Worm (Caenorhabditis elegans) whole organism, mixed stage, embryonic: ENCODE results near the gene arc-1.

Source experiments
- bed-3 ChIP-seq: fragments of 200-800 bp; sonication (Bioruptor generic); optimal IDR thresholded peaks from 3 replicates; lab custom pipeline; 2018; ENCODE audit warnings: mild to moderate bottlenecking, missing genetic modification characterization, moderate library complexity, missing compliant biosample characterization
- ceh-43 ChIP-seq: fragments of 200-800 bp; sonication (Bioruptor generic); optimal IDR thresholded peaks from 2 replicates; lab custom pipeline; 2018; ENCODE audit warnings: mild to moderate bottlenecking, missing genetic modification characterization, moderate library complexity, missing compliant biosample characterization
- ces-1 ChIP-seq: fragments of 150-350 bp; optimal IDR thresholded peaks from 2 replicates; lab custom pipeline; 2014; ENCODE audit warnings: missing biosample characterization, missing genetic modification reagents, missing genetic modification characterization
- elt-1 ChIP-seq: sonication (generic microtip); optimal IDR thresholded peaks from 2 replicates; lab custom pipeline; 2017; ENCODE audit warnings: missing genetic modification characterization, mild to moderate bottlenecking, missing compliant biosample characterization, antibody characterized with exemption, moderate library complexity, borderline replicate concordance; ENCODE audit not compliant: insufficient read depth
- sem-2 ChIP-seq: fragments of 200-800 bp; sonication (Bioruptor generic); optimal IDR thresholded peaks from 2 replicates; lab custom pipeline; 2018; ENCODE audit warnings: mild to moderate bottlenecking, missing genetic modification characterization, missing compliant biosample characterization
- unc-62 ChIP-seq: fragments of 150-350 bp; optimal IDR thresholded peaks from 2 replicates; lab custom pipeline; 2014; ENCODE audit warnings: missing biosample characterization, missing genetic modification reagents, missing genetic modification characterization
- ztf-11 ChIP-seq: fragments of 150-350 bp; optimal IDR thresholded peaks from 2 replicates; lab custom pipeline; 2014; ENCODE audit warnings: missing biosample characterization, missing genetic modification characterization

- no peak for TF ChIP-seq unc-62 (GFP tag; lab: Kevin White, UChicago)
- TF ChIP-seq bed-3 = no peak
- no peak for TF ChIP-seq elt-1 (tag; lab: Kevin White, UChicago)
- no peak for TF ChIP-seq ztf-11 (tag; lab: Kevin White, UChicago)
- TF ChIP-seq sem-2 = no peak
- TF ChIP-seq ceh-43 (GFP tag; lab: Kevin White, UChicago) = no peak
- no peak for TF ChIP-seq ces-1 (GFP tag; lab: Kevin White, UChicago)
Observed at ce11 chrII:9680493-9680892, 5.7 kb downstream of the arc-1 start, which contains the start of gene ZK1320.13.
